Worm (Caenorhabditis elegans): ENCODE data around the gene ctf-4.

ce11 chrV:10939990-10940570 is 25.3 kb downstream of the ctf-4 start:
- TF ChIP-seq C38D4.7 (GFP tag; optimal IDR thresholded peaks at IDR 0.05) (no peak), ceh-14 (tag; optimal IDR thresholded peaks at IDR 0.05) (no peak), pqm-1 (tag; optimal IDR thresholded peaks at IDR 0.05) (no peak), hlh-13 (GFP tag; optimal IDR thresholded peaks at IDR 0.05) (no peak), nhr-232 (tag; optimal IDR thresholded peaks at IDR 0.05) (no peak), T23F11.4 (GFP tag; optimal IDR thresholded peaks at IDR 0.05) (no peak), dmd-4 (tag; optimal IDR thresholded peaks at IDR 0.05; ENCODE audit: borderline replicate concordance) (no peak), ceh-30 (tag; optimal IDR thresholded peaks at IDR 0.05) (no peak), dve-1 (tag; optimal IDR thresholded peaks at IDR 0.05) (no peak), ceh-31 (tag; optimal IDR thresholded peaks at IDR 0.05) (no peak), ama-1 (optimal IDR thresholded peaks at IDR 0.05) (no peak), tbx-2 (tag; optimal IDR thresholded peaks at IDR 0.05) (no peak), nhr-11 (tag; optimal IDR thresholded peaks at IDR 0.05) (no peak)
